Fruit fly (Drosophila melanogaster) whole organism, embryonic: ENCODE data around the gene CG14194.
A peak's percentile ranks its signal among the peaks of the same experiment; 100 is the strongest.

Source experiments
- Adf1 ChIP-seq: fragments of 200-800 bp; sonication (Bioruptor generic); IDR thresholded peaks from 2 replicates; pipeline ENCODE4 v1.3.6; 2022; ENCODE audit warnings: missing biosample characterization, missing genetic modification characterization
- Atf-2 ChIP-seq: fragments of 200-800 bp; sonication (Bioruptor generic); optimal IDR thresholded peaks from 2 replicates; lab custom pipeline; 2016; ENCODE audit warnings: missing biosample characterization, missing genetic modification characterization
- Atf6 ChIP-seq: fragments of 200-800 bp; sonication (Bioruptor generic); IDR thresholded peaks from 2 replicates; pipeline ENCODE4 v1.3.6; 2022; ENCODE audit warnings: missing biosample characterization, missing genetic modification characterization
- CG11398 ChIP-seq: fragments of 200-800 bp; sonication (Bioruptor generic); optimal IDR thresholded peaks from 2 replicates; lab custom pipeline; 2016; ENCODE audit warnings: missing biosample characterization, missing genetic modification characterization
- CG12104 ChIP-seq: fragments of 200-800 bp; sonication (Bioruptor generic); optimal IDR thresholded peaks from 3 replicates; lab custom pipeline; 2016; ENCODE audit warnings: missing biosample characterization, missing genetic modification characterization
- CG14441 ChIP-seq: fragments of 200-800 bp; sonication (Bioruptor generic); IDR thresholded peaks from 2 replicates; pipeline ENCODE4 v1.3.6; 2022; ENCODE audit warnings: missing biosample characterization, missing genetic modification characterization
- CG14710 ChIP-seq: fragments of 200-800 bp; sonication (Bioruptor generic); optimal IDR thresholded peaks from 3 replicates; lab custom pipeline; 2019; ENCODE audit warnings: missing biosample characterization, mild to moderate bottlenecking, missing genetic modification characterization, moderate library complexity
- CG15696 ChIP-seq: fragments of 200-800 bp; sonication (Bioruptor generic); optimal IDR thresholded peaks from 2 replicates; lab custom pipeline; 2019; ENCODE audit warnings: missing biosample characterization, mild to moderate bottlenecking, missing genetic modification characterization, moderate library complexity
- CG16813 ChIP-seq: fragments of 200-800 bp; sonication (Bioruptor generic); IDR thresholded peaks from 3 replicates; pipeline ENCODE4 v1.3.6; 2022; ENCODE audit warnings: missing biosample characterization, missing genetic modification characterization; ENCODE audit not compliant: partially characterized antibody
- CG16815 ChIP-seq: fragments of 200-800 bp; sonication (Bioruptor generic); optimal IDR thresholded peaks from 3 replicates; lab custom pipeline; 2017; ENCODE audit warnings: missing biosample characterization, mild to moderate bottlenecking, missing genetic modification characterization
- CG17359 ChIP-seq: fragments of 200-800 bp; sonication (Bioruptor generic); optimal IDR thresholded peaks from 3 replicates; lab custom pipeline; 2018; ENCODE audit warnings: missing biosample characterization, mild to moderate bottlenecking, missing genetic modification characterization, moderate library complexity
- CG2875 ChIP-seq: fragments of 200-800 bp; sonication (Bioruptor generic); optimal IDR thresholded peaks from 2 replicates; lab custom pipeline; 2017; ENCODE audit warnings: missing biosample characterization, mild to moderate bottlenecking, missing genetic modification characterization, missing genetic modification reagents
- CG30403 ChIP-seq: fragments of 200-800 bp; sonication (Bioruptor generic); optimal IDR thresholded peaks from 3 replicates; lab custom pipeline; 2016; ENCODE audit warnings: missing biosample characterization, missing genetic modification characterization
- CG7987 ChIP-seq: fragments of 200-800 bp; sonication (Bioruptor generic); optimal IDR thresholded peaks from 2 replicates; lab custom pipeline; 2018; ENCODE audit warnings: missing biosample characterization, mild to moderate bottlenecking, missing genetic modification characterization, moderate library complexity
- CG8388 ChIP-seq: fragments of 200-800 bp; sonication (Bioruptor generic); optimal IDR thresholded peaks from 2 replicates; lab custom pipeline; 2019; ENCODE audit warnings: missing biosample characterization, mild to moderate bottlenecking, missing genetic modification characterization, moderate library complexity
- CG8765 ChIP-seq: fragments of 200-800 bp; sonication (Bioruptor generic); IDR thresholded peaks from 2 replicates; pipeline ENCODE4 v1.3.6; 2022; ENCODE audit warnings: missing biosample characterization, missing genetic modification characterization
- CG9797 ChIP-seq: fragments of 200-800 bp; sonication (Bioruptor generic); optimal IDR thresholded peaks from 3 replicates; lab custom pipeline; 2018; ENCODE audit warnings: missing biosample characterization, mild to moderate bottlenecking, missing genetic modification characterization
- Dek ChIP-seq: fragments of 200-800 bp; sonication (Bioruptor generic); optimal IDR thresholded peaks from 3 replicates; lab custom pipeline; 2019; ENCODE audit warnings: missing biosample characterization, mild to moderate bottlenecking, missing genetic modification characterization, moderate library complexity
- Dip3 ChIP-seq: fragments of 200-800 bp; sonication (Bioruptor generic); optimal IDR thresholded peaks from 3 replicates; lab custom pipeline; 2016; ENCODE audit warnings: missing biosample characterization, missing genetic modification characterization
- Dref ChIP-seq: fragments of 200-800 bp; sonication (Bioruptor generic); IDR thresholded peaks from 2 replicates; pipeline ENCODE4 v1.3.6; 2022; ENCODE audit warnings: missing biosample characterization, missing genetic modification characterization
- Elba2 ChIP-seq: fragments of 200-800 bp; sonication (Bioruptor generic); optimal IDR thresholded peaks from 3 replicates; lab custom pipeline; 2016; ENCODE audit warnings: missing biosample characterization, missing genetic modification characterization
- Fer3 ChIP-seq: fragments of 200-800 bp; sonication (Bioruptor generic); optimal IDR thresholded peaks from 2 replicates; lab custom pipeline; 2018; ENCODE audit warnings: missing biosample characterization, mild to moderate bottlenecking, missing genetic modification characterization, moderate library complexity
- Hr51 ChIP-seq, 2 experiments: fragments of 200-800 bp; sonication (Bioruptor generic); optimal IDR thresholded peaks; 2 replicates in 1 of 2; 3 replicates in 1 of 2; lab custom pipeline; 2016 to 2018; ENCODE audit warnings: missing biosample characterization in 2 of 2, missing genetic modification characterization in 2 of 2, mild to moderate bottlenecking in 1 of 2, moderate library complexity in 1 of 2
- Lim3 ChIP-seq: fragments of 200-800 bp; sonication (Bioruptor generic); IDR thresholded peaks from 2 replicates; pipeline ENCODE4 v1.3.6; 2022; ENCODE audit warnings: missing biosample characterization, missing genetic modification characterization
- MTF-1 ChIP-seq: fragments of 200-800 bp; sonication (Bioruptor generic); optimal IDR thresholded peaks from 2 replicates; lab custom pipeline; 2018; ENCODE audit warnings: missing biosample characterization, mild to moderate bottlenecking, missing genetic modification characterization, borderline replicate concordance
- NC2α ChIP-seq: fragments of 200-800 bp; sonication (Bioruptor generic); optimal IDR thresholded peaks from 2 replicates; lab custom pipeline; 2016; ENCODE audit warnings: missing biosample characterization, missing genetic modification characterization
- Ptx1 ChIP-seq: fragments of 200-800 bp; sonication (Bioruptor generic); IDR thresholded peaks from 2 replicates; pipeline ENCODE4 v1.3.6; 2022; ENCODE audit warnings: missing biosample characterization, missing genetic modification characterization
- Ravus ChIP-seq: fragments of 200-800 bp; sonication (Bioruptor generic); IDR thresholded peaks from 2 replicates; pipeline ENCODE4 v1.3.6; 2022; ENCODE audit warnings: missing biosample characterization, missing genetic modification characterization
- Sry-δ ChIP-seq: fragments of 200-800 bp; sonication (Bioruptor generic); optimal IDR thresholded peaks from 2 replicates; lab custom pipeline; 2016; ENCODE audit warnings: missing biosample characterization, missing genetic modification characterization
- ara ChIP-seq: fragments of 200-800 bp; sonication (Bioruptor generic); IDR thresholded peaks from 2 replicates; pipeline ENCODE4 v1.3.6; 2022; ENCODE audit warnings: missing biosample characterization, missing genetic modification characterization
- cato ChIP-seq: fragments of 200-800 bp; sonication (Bioruptor generic); optimal IDR thresholded peaks from 2 replicates; lab custom pipeline; 2016; ENCODE audit warnings: missing biosample characterization, missing genetic modification characterization, borderline replicate concordance
- dati ChIP-seq: fragments of 200-800 bp; sonication (Bioruptor generic); IDR thresholded peaks from 2 replicates; pipeline ENCODE4 v1.3.6; 2022; ENCODE audit warnings: missing biosample characterization, missing genetic modification characterization
- dmrt11E ChIP-seq: fragments of 200-800 bp; sonication (Bioruptor generic); optimal IDR thresholded peaks from 3 replicates; lab custom pipeline; 2018; ENCODE audit warnings: missing biosample characterization, mild to moderate bottlenecking, missing genetic modification characterization, moderate library complexity
- ems ChIP-seq: fragments of 200-800 bp; sonication (Bioruptor generic); optimal IDR thresholded peaks from 3 replicates; lab custom pipeline; 2016; ENCODE audit warnings: missing biosample characterization, missing genetic modification characterization
- gcm ChIP-seq: fragments of 200-800 bp; sonication (Bioruptor generic); optimal IDR thresholded peaks from 2 replicates; lab custom pipeline; 2019; ENCODE audit warnings: missing biosample characterization, mild to moderate bottlenecking, missing genetic modification characterization, moderate library complexity
- insv ChIP-seq, 2 experiments: fragments of 200-800 bp; sonication (Bioruptor generic); optimal IDR thresholded peaks; 3 replicates each; lab custom pipeline; 2016 to 2018; ENCODE audit warnings: missing biosample characterization in 2 of 2, missing genetic modification characterization in 2 of 2
- kah ChIP-seq: fragments of 200-800 bp; sonication (Bioruptor generic); optimal IDR thresholded peaks from 2 replicates; lab custom pipeline; 2018; ENCODE audit warnings: missing biosample characterization, mild to moderate bottlenecking, missing genetic modification characterization
- lbe ChIP-seq: fragments of 200-800 bp; sonication (Bioruptor generic); optimal IDR thresholded peaks from 2 replicates; lab custom pipeline; 2016; ENCODE audit warnings: missing biosample characterization, mild to moderate bottlenecking, missing genetic modification characterization
- lov ChIP-seq, 2 experiments: fragments of 200-800 bp in 1 of 2; fragments of >200 bp in 1 of 2; sonication (Bioruptor generic) in 1 of 2; IDR thresholded peaks in 1 of 2; optimal IDR thresholded peaks in 1 of 2; 2 replicates in 1 of 2; 3 replicates in 1 of 2; pipeline versions ENCODE4 v1.3.6 to Lab custom; 2017 to 2022; ENCODE audit warnings: missing biosample characterization in 1 of 2, missing genetic modification characterization in 1 of 2
- maf-S ChIP-seq: fragments of 200-800 bp; sonication (Bioruptor generic); optimal IDR thresholded peaks from 2 replicates; lab custom pipeline; 2016; ENCODE audit warnings: missing biosample characterization, missing genetic modification characterization
- nmo ChIP-seq: fragments of 200-800 bp; sonication (Bioruptor generic); optimal IDR thresholded peaks from 2 replicates; lab custom pipeline; 2018; ENCODE audit warnings: missing biosample characterization, mild to moderate bottlenecking, missing genetic modification characterization, moderate library complexity
- peb ChIP-seq: fragments of 200-800 bp; sonication (Bioruptor generic); IDR thresholded peaks from 2 replicates; pipeline ENCODE4 v1.3.6; 2022; ENCODE audit warnings: missing biosample characterization, missing genetic modification characterization
- ranshi ChIP-seq: fragments of 200-800 bp; sonication (Bioruptor generic); IDR thresholded peaks from 2 replicates; pipeline ENCODE4 v1.3.6; 2022; ENCODE audit warnings: missing biosample characterization, missing genetic modification characterization
- rib ChIP-seq: fragments of 200-800 bp; sonication (Bioruptor generic); IDR thresholded peaks from 2 replicates; pipeline ENCODE4 v1.3.6; 2022; ENCODE audit warnings: missing biosample characterization, missing genetic modification characterization
- sna ChIP-seq: fragments of 200-800 bp; sonication (Bioruptor generic); IDR thresholded peaks from 2 replicates; pipeline ENCODE4 v1.3.6; 2022; ENCODE audit warnings: missing biosample characterization, missing genetic modification characterization; ENCODE audit not compliant: partially characterized antibody
- tgo ChIP-seq: fragments of 200-800 bp; sonication (Bioruptor generic); IDR thresholded peaks from 3 replicates; pipeline ENCODE4 v1.3.6; 2022; ENCODE audit warnings: missing biosample characterization, missing genetic modification characterization
- trh ChIP-seq: fragments of 200-800 bp; sonication (Bioruptor generic); optimal IDR thresholded peaks from 2 replicates; lab custom pipeline; 2016; ENCODE audit warnings: missing biosample characterization, missing genetic modification characterization
- vnd ChIP-seq: fragments of 200-800 bp; sonication (Bioruptor generic); IDR thresholded peaks from 3 replicates; pipeline ENCODE4 v1.3.6; 2022; ENCODE audit warnings: missing biosample characterization, missing genetic modification characterization; ENCODE audit not compliant: partially characterized antibody
- vvl ChIP-seq: fragments of 200-800 bp; sonication (Bioruptor generic); IDR thresholded peaks from 2 replicates; pipeline ENCODE4 v1.3.6; 2022; ENCODE audit warnings: missing biosample characterization, missing genetic modification characterization
- wek ChIP-seq: fragments of 200-800 bp; sonication (Bioruptor generic); optimal IDR thresholded peaks from 3 replicates; lab custom pipeline; 2018; ENCODE audit warnings: missing biosample characterization, mild to moderate bottlenecking, missing genetic modification characterization, moderate library complexity
- zf30C ChIP-seq: fragments of 200-800 bp; sonication (Bioruptor generic); optimal IDR thresholded peaks from 3 replicates; lab custom pipeline; 2018; ENCODE audit warnings: missing biosample characterization, mild to moderate bottlenecking, missing genetic modification characterization

CG14194 gene

dm6 chrX:19243379-19243834 lies 50.1 kb downstream of the CG14194 start, which contains the start of gene CG7889 (continued):
- no peak for TF ChIP-seq rib (GFP tag; lab: Robert Waterston, UW)
- TF ChIP-seq CG9797 (GFP tag; lab: Kevin White, UChicago), result peak; percentile 52
- no peak for TF ChIP-seq NC2α (GFP tag; lab: Kevin White, UChicago)
- no peak for TF ChIP-seq Ravus (GFP tag; lab: Robert Waterston, UW)
- TF ChIP-seq nmo (GFP tag; lab: Kevin White, UChicago), result peak; percentile 45
- no peak for TF ChIP-seq CG17359 (tag; lab: Kevin White, UChicago)
- no peak for TF ChIP-seq lov (optimal IDR thresholded peaks at IDR 0.05; lab: Kevin White, UChicago)
- TF ChIP-seq lov (GFP tag; IDR thresholded peaks at IDR 0.05; lab: Robert Waterston, UW), result no peak
- no peak for TF ChIP-seq CG2875 (GFP tag; lab: Kevin White, UChicago)
- no peak for TF ChIP-seq vvl (GFP tag; lab: Robert Waterston, UW)
- TF ChIP-seq tgo (GFP tag; lab: Robert Waterston, UW), result no peak
- TF ChIP-seq CG15696 (tag; lab: Kevin White, UChicago), result peak; percentile 6
- TF ChIP-seq CG16815, result no peak
- TF ChIP-seq dati (GFP tag; lab: Robert Waterston, UW), result no peak
- TF ChIP-seq Dref (GFP tag; lab: Robert Waterston, UW), result no peak
- no peak for TF ChIP-seq Atf-2 (GFP tag; lab: Kevin White, UChicago)
- TF ChIP-seq dmrt11E (tag; lab: Kevin White, UChicago), result no peak
- no peak for TF ChIP-seq Elba2 (GFP tag; lab: Kevin White, UChicago)
- TF ChIP-seq CG8388 (GFP tag; lab: Kevin White, UChicago), result no peak
- TF ChIP-seq trh, result no peak
- TF ChIP-seq Fer3 (tag; lab: Kevin White, UChicago), result no peak
- no peak for TF ChIP-seq vnd (GFP tag; lab: Robert Waterston, UW)
- no peak for TF ChIP-seq Atf6 (GFP tag; lab: Robert Waterston, UW)
- 0 out of 2 replicates have a peak, but pooled peaks have one; percentile 34 for TF ChIP-seq Ptx1 (GFP tag; lab: Robert Waterston, UW)
- TF ChIP-seq Adf1 (GFP tag; lab: Robert Waterston, UW), result no peak
- TF ChIP-seq CG14441 (GFP tag; lab: Robert Waterston, UW), result no peak
- TF ChIP-seq lbe (GFP tag; lab: Kevin White, UChicago), result no peak
- TF ChIP-seq zf30C (GFP tag; lab: Kevin White, UChicago), result no peak
- TF ChIP-seq ranshi (GFP tag; lab: Robert Waterston, UW), result no peak
- no peak for TF ChIP-seq CG7987 (GFP tag; lab: Kevin White, UChicago)
- TF ChIP-seq CG11398, result no peak
- TF ChIP-seq Lim3 (GFP tag; lab: Robert Waterston, UW), result no peak
- TF ChIP-seq CG8765 (GFP tag; lab: Robert Waterston, UW), result no peak
- TF ChIP-seq insv (GFP tag; optimal IDR thresholded peaks at IDR 0.05; lab: Kevin White, UChicago), result no peak
- TF ChIP-seq Dip3 (GFP tag; lab: Kevin White, UChicago), result peak; percentile 33
- TF ChIP-seq Dek (tag; lab: Kevin White, UChicago), result no peak
- TF ChIP-seq wek (GFP tag; lab: Kevin White, UChicago), result peak; percentile 89
- no peak for TF ChIP-seq maf-S (GFP tag; lab: Kevin White, UChicago)
- no peak for TF ChIP-seq ara (GFP tag; lab: Robert Waterston, UW)
- peak; percentile 52 for TF ChIP-seq CG14710 (tag; lab: Kevin White, UChicago)
- TF ChIP-seq ems (GFP tag; lab: Kevin White, UChicago), result no peak
- no peak for TF ChIP-seq Hr51 (GFP tag; optimal IDR thresholded peaks at IDR 0.05; lab: Kevin White, UChicago)
- TF ChIP-seq kah, result peak; percentile 99
- TF ChIP-seq CG16813 (GFP tag; lab: Robert Waterston, UW), result no peak
- TF ChIP-seq sna (GFP tag; lab: Robert Waterston, UW), result no peak
- peak; percentile 3 for TF ChIP-seq Sry-δ (GFP tag; lab: Kevin White, UChicago)
- no peak for TF ChIP-seq MTF-1 (GFP tag; lab: Kevin White, UChicago)
- no peak for TF ChIP-seq peb (GFP tag; lab: Robert Waterston, UW)
- TF ChIP-seq cato (GFP tag; lab: Kevin White, UChicago), result no peak
- peak; percentile 4 for TF ChIP-seq CG12104 (GFP tag; lab: Kevin White, UChicago)
- peak; percentile 6 for TF ChIP-seq CG30403 (GFP tag; lab: Kevin White, UChicago)
- no peak for TF ChIP-seq gcm
